Fruit fly (Drosophila melanogaster) whole organism, embryonic: Measurements from ENCODE around the gene SdicB.

Source experiments
- Atf-2 ChIP-seq: fragments of 200-800 bp; sonication (Bioruptor generic); optimal IDR thresholded peaks from 2 replicates; lab custom pipeline; 2016; ENCODE audit warnings: missing biosample characterization, missing genetic modification characterization
- BEAF-32 ChIP-seq: fragments of 200-800 bp; sonication (Bioruptor generic); optimal IDR thresholded peaks from 3 replicates; lab custom pipeline; 2017; ENCODE audit warnings: missing biosample characterization, missing genetic modification characterization, mild to moderate bottlenecking, moderate library complexity, missing genetic modification reagents
- CG10147 ChIP-seq: fragments of 200-800 bp; sonication (Bioruptor generic); optimal IDR thresholded peaks from 2 replicates; lab custom pipeline; 2019; ENCODE audit warnings: missing biosample characterization, mild to moderate bottlenecking, missing genetic modification characterization, moderate library complexity
- CG10321 ChIP-seq: fragments of 200-800 bp; sonication (Bioruptor generic); IDR thresholded peaks from 2 replicates; pipeline ENCODE4 v1.3.6; 2022; ENCODE audit warnings: missing biosample characterization, missing genetic modification characterization
- CG10366 ChIP-seq: fragments of 200-800 bp; sonication (Bioruptor generic); IDR thresholded peaks from 2 replicates; pipeline ENCODE4 v1.3.6; 2022; ENCODE audit warnings: missing biosample characterization, missing genetic modification characterization
- CG11723 ChIP-seq: fragments of 200-800 bp; sonication (Bioruptor generic); optimal IDR thresholded peaks from 2 replicates; lab custom pipeline; 2017; ENCODE audit warnings: missing biosample characterization, mild to moderate bottlenecking, missing genetic modification characterization
- CG12299 ChIP-seq: fragments of 200-800 bp; sonication (Bioruptor generic); optimal IDR thresholded peaks from 2 replicates; lab custom pipeline; 2018; ENCODE audit warnings: missing biosample characterization, mild to moderate bottlenecking, missing genetic modification characterization
- CG1233 ChIP-seq: fragments of 200-800 bp; sonication (Bioruptor generic); optimal IDR thresholded peaks from 4 replicates; lab custom pipeline; 2018; ENCODE audit warnings: missing biosample characterization, mild to moderate bottlenecking, missing genetic modification characterization
- CG14441 ChIP-seq: fragments of 200-800 bp; sonication (Bioruptor generic); IDR thresholded peaks from 2 replicates; pipeline ENCODE4 v1.3.6; 2022; ENCODE audit warnings: missing biosample characterization, missing genetic modification characterization
- CG15696 ChIP-seq: fragments of 200-800 bp; sonication (Bioruptor generic); optimal IDR thresholded peaks from 2 replicates; lab custom pipeline; 2019; ENCODE audit warnings: missing biosample characterization, mild to moderate bottlenecking, missing genetic modification characterization, moderate library complexity
- CG1602 ChIP-seq: fragments of 200-800 bp; sonication (Bioruptor generic); optimal IDR thresholded peaks from 3 replicates; lab custom pipeline; 2016; ENCODE audit warnings: missing biosample characterization, missing genetic modification characterization
- CG17385 ChIP-seq: fragments of 200-800 bp; sonication (Bioruptor generic); optimal IDR thresholded peaks from 3 replicates; lab custom pipeline; 2018; ENCODE audit warnings: missing biosample characterization, mild to moderate bottlenecking, missing genetic modification characterization
- CG2120 ChIP-seq: fragments of 200-800 bp; sonication (Bioruptor generic); optimal IDR thresholded peaks from 3 replicates; lab custom pipeline; 2016; ENCODE audit warnings: missing biosample characterization, missing genetic modification characterization
- CG31388 ChIP-seq: fragments of 200-800 bp; sonication (Bioruptor generic); optimal IDR thresholded peaks from 2 replicates; lab custom pipeline; 2016; ENCODE audit warnings: missing biosample characterization, missing genetic modification characterization
- CG32532 ChIP-seq: fragments of 200-800 bp; sonication (Bioruptor generic); IDR thresholded peaks from 2 replicates; pipeline ENCODE4 v1.3.6; 2022; ENCODE audit warnings: missing biosample characterization, missing genetic modification characterization
- CG33213 ChIP-seq: fragments of 200-800 bp; sonication (Bioruptor generic); optimal IDR thresholded peaks from 3 replicates; lab custom pipeline; 2016; ENCODE audit warnings: missing biosample characterization, missing genetic modification characterization
- CG3995 ChIP-seq: fragments of 200-800 bp; sonication (Bioruptor generic); optimal IDR thresholded peaks from 3 replicates; lab custom pipeline; 2016; ENCODE audit warnings: missing biosample characterization, missing genetic modification characterization
- CG6254 ChIP-seq: fragments of 200-800 bp; sonication (Bioruptor generic); optimal IDR thresholded peaks from 3 replicates; lab custom pipeline; 2017; ENCODE audit warnings: mild to moderate bottlenecking, missing biosample characterization, missing genetic modification reagents, missing genetic modification characterization
- CG6765 ChIP-seq: fragments of 200-800 bp; sonication (Bioruptor generic); optimal IDR thresholded peaks from 3 replicates; lab custom pipeline; 2017; ENCODE audit warnings: missing biosample characterization, mild to moderate bottlenecking, missing genetic modification characterization
- CG7963 ChIP-seq: fragments of 200-800 bp; sonication (Bioruptor generic); IDR thresholded peaks from 3 replicates; pipeline ENCODE4 v1.3.6; 2022; ENCODE audit warnings: missing biosample characterization, missing genetic modification characterization; ENCODE audit not compliant: partially characterized antibody
- CG7987 ChIP-seq: fragments of 200-800 bp; sonication (Bioruptor generic); optimal IDR thresholded peaks from 2 replicates; lab custom pipeline; 2018; ENCODE audit warnings: missing biosample characterization, mild to moderate bottlenecking, missing genetic modification characterization, moderate library complexity
- CG9817 ChIP-seq: fragments of 200-800 bp; sonication (Bioruptor generic); optimal IDR thresholded peaks from 2 replicates; lab custom pipeline; 2018; ENCODE audit warnings: missing biosample characterization, mild to moderate bottlenecking, missing genetic modification characterization, moderate library complexity
- CrebB ChIP-seq: fragments of 200-800 bp; sonication (Bioruptor generic); optimal IDR thresholded peaks from 3 replicates; lab custom pipeline; 2018; ENCODE audit warnings: missing biosample characterization, mild to moderate bottlenecking, missing genetic modification characterization
- Elba2 ChIP-seq: fragments of 200-800 bp; sonication (Bioruptor generic); optimal IDR thresholded peaks from 3 replicates; lab custom pipeline; 2016; ENCODE audit warnings: missing biosample characterization, missing genetic modification characterization
- HLH54F ChIP-seq: fragments of 200-800 bp; sonication (Bioruptor generic); optimal IDR thresholded peaks from 3 replicates; lab custom pipeline; 2016; ENCODE audit warnings: missing biosample characterization, missing genetic modification characterization
- Hsf ChIP-seq: fragments of 200-800 bp; sonication (Bioruptor generic); optimal IDR thresholded peaks from 3 replicates; lab custom pipeline; 2016; ENCODE audit warnings: missing biosample characterization, missing genetic modification characterization
- Neu2 ChIP-seq: fragments of 200-800 bp; sonication (Bioruptor generic); optimal IDR thresholded peaks from 3 replicates; lab custom pipeline; 2016; ENCODE audit warnings: missing biosample characterization, missing genetic modification characterization, borderline replicate concordance
- Ptx1 ChIP-seq: fragments of 200-800 bp; sonication (Bioruptor generic); IDR thresholded peaks from 2 replicates; pipeline ENCODE4 v1.3.6; 2022; ENCODE audit warnings: missing biosample characterization, missing genetic modification characterization
- Ssrp ChIP-seq: fragments of 200-800 bp; sonication (Bioruptor generic); optimal IDR thresholded peaks from 2 replicates; lab custom pipeline; 2018; ENCODE audit warnings: missing biosample characterization, mild to moderate bottlenecking, missing genetic modification characterization, moderate library complexity
- abd-A ChIP-seq: fragments of 200-800 bp; sonication (Bioruptor generic); optimal IDR thresholded peaks from 3 replicates; lab custom pipeline; 2019; ENCODE audit warnings: missing biosample characterization, mild to moderate bottlenecking, missing genetic modification characterization, moderate library complexity
- ase ChIP-seq: fragments of 200-800 bp; sonication (Bioruptor generic); IDR thresholded peaks from 3 replicates; pipeline ENCODE4 v1.3.6; 2022; ENCODE audit warnings: missing biosample characterization, missing genetic modification characterization
- ato ChIP-seq: fragments of 200-800 bp; sonication (Bioruptor generic); IDR thresholded peaks from 2 replicates; pipeline ENCODE4 v1.3.6; 2022; ENCODE audit warnings: missing biosample characterization, missing genetic modification characterization; ENCODE audit not compliant: partially characterized antibody
- bowl ChIP-seq: fragments of 200-800 bp; sonication (Bioruptor generic); IDR thresholded peaks from 2 replicates; pipeline ENCODE4 v1.3.6; 2022; ENCODE audit warnings: missing biosample characterization, missing genetic modification characterization
- ci ChIP-seq: fragments of 200-800 bp; sonication (Bioruptor generic); IDR thresholded peaks from 3 replicates; pipeline ENCODE4 v1.3.6; 2022; ENCODE audit warnings: missing biosample characterization, missing genetic modification characterization
- da ChIP-seq: fragments of 200-800 bp; sonication (Bioruptor generic); optimal IDR thresholded peaks from 2 replicates; lab custom pipeline; 2016; ENCODE audit warnings: missing biosample characterization, missing genetic modification characterization
- dan ChIP-seq: fragments of 200-800 bp; sonication (Bioruptor generic); IDR thresholded peaks from 2 replicates; pipeline ENCODE4 v1.3.6; 2022; ENCODE audit warnings: missing biosample characterization, missing genetic modification characterization
- dmrt99B ChIP-seq: fragments of 200-800 bp; sonication (Bioruptor generic); optimal IDR thresholded peaks from 2 replicates; lab custom pipeline; 2018; ENCODE audit warnings: missing biosample characterization, mild to moderate bottlenecking, missing genetic modification characterization, moderate library complexity
- fd102C ChIP-seq: fragments of 200-800 bp; sonication (Bioruptor generic); optimal IDR thresholded peaks from 2 replicates; lab custom pipeline; 2018; ENCODE audit warnings: missing biosample characterization, mild to moderate bottlenecking, missing genetic modification characterization, moderate library complexity
- fd64A ChIP-seq: fragments of 200-800 bp; sonication (Bioruptor generic); optimal IDR thresholded peaks from 3 replicates; lab custom pipeline; 2018; ENCODE audit warnings: missing biosample characterization, mild to moderate bottlenecking, missing genetic modification characterization
- h ChIP-seq: fragments of >200 bp; optimal IDR thresholded peaks from 2 replicates; lab custom pipeline; 2017
- pnt ChIP-seq: fragments of 200-800 bp; sonication (Bioruptor generic); optimal IDR thresholded peaks from 3 replicates; lab custom pipeline; 2016; ENCODE audit warnings: missing biosample characterization, missing genetic modification characterization
- scrt ChIP-seq: fragments of 200-800 bp; sonication (Bioruptor generic); optimal IDR thresholded peaks from 2 replicates; lab custom pipeline; 2018; ENCODE audit warnings: missing biosample characterization, mild to moderate bottlenecking, missing genetic modification characterization, moderate library complexity
- sens ChIP-seq: fragments of 200-800 bp; sonication (Bioruptor generic); peaks from one replicate; lab custom pipeline; 2016; ENCODE audit warnings: missing biosample characterization, missing genetic modification characterization
- sens-2 ChIP-seq: fragments of 200-800 bp; sonication (Bioruptor generic); IDR thresholded peaks from 2 replicates; pipeline ENCODE4 v1.3.6; 2022; ENCODE audit warnings: missing biosample characterization, missing genetic modification characterization
- sima ChIP-seq: fragments of 200-800 bp; sonication (Bioruptor generic); optimal IDR thresholded peaks from 2 replicates; lab custom pipeline; 2016; ENCODE audit warnings: missing biosample characterization, missing genetic modification characterization
- so ChIP-seq: fragments of 200-800 bp; sonication (Bioruptor generic); IDR thresholded peaks from 3 replicates; pipeline ENCODE4 v1.3.6; 2022; ENCODE audit warnings: missing biosample characterization, missing genetic modification characterization
- sob ChIP-seq: fragments of 200-800 bp; sonication (Bioruptor generic); IDR thresholded peaks from 2 replicates; pipeline ENCODE4 v1.3.6; 2022; ENCODE audit warnings: missing biosample characterization, missing genetic modification characterization
- tgo ChIP-seq: fragments of 200-800 bp; sonication (Bioruptor generic); IDR thresholded peaks from 3 replicates; pipeline ENCODE4 v1.3.6; 2022; ENCODE audit warnings: missing biosample characterization, missing genetic modification characterization
- twi ChIP-seq: fragments of 200-800 bp; optimal IDR thresholded peaks from 2 replicates; lab custom pipeline; 2019; ENCODE audit warnings: missing biosample characterization, mild to moderate bottlenecking, missing genetic modification characterization, moderate library complexity
- wor ChIP-seq: fragments of 200-800 bp; sonication (Bioruptor generic); IDR thresholded peaks from 2 replicates; pipeline ENCODE4 v1.3.6; 2022; ENCODE audit warnings: missing biosample characterization, missing genetic modification characterization
- zen2 ChIP-seq: fragments of 200-800 bp; sonication (Bioruptor generic); IDR thresholded peaks from 3 replicates; pipeline ENCODE4 v1.3.6; 2022; ENCODE audit warnings: missing biosample characterization, missing genetic modification characterization; ENCODE audit not compliant: partially characterized antibody

SdicB gene

dm6 chrX:20173464-20173995, 35.9 kb downstream of the SdicB start, which contains the start of gene AnxB10 (continued):
- TF ChIP-seq twi (tag; lab: Kevin White, UChicago) (no peak), da (no peak), h (no peak), CG9817 (no peak), tgo (peak; percentile 68), bowl (GFP tag; lab: Robert Waterston, UW) (peak; percentile 61; the same call in 1 of the 2 replicates), Elba2 (GFP tag; lab: Kevin White, UChicago) (no peak), zen2 (GFP tag; lab: Robert Waterston, UW) (no peak), CG2120 (GFP tag; lab: Kevin White, UChicago) (peak; percentile 40), CG10321 (no peak), Ssrp (tag; lab: Kevin White, UChicago) (peak; percentile 31), CG7987 (GFP tag; lab: Kevin White, UChicago) (no peak), CG15696 (no peak), Hsf (peak; percentile 62), CG6765 (peak; percentile 33), sens-2 (GFP tag; lab: Robert Waterston, UW) (no peak), Neu2 (GFP tag; lab: Kevin White, UChicago) (no peak), dan (GFP tag; lab: Robert Waterston, UW) (no peak), CG1233 (GFP tag; lab: Kevin White, UChicago) (peak; percentile 57), CG6254 (GFP tag; lab: Kevin White, UChicago) (peak; percentile 32), CG10366 (peak; percentile 12; the same call in 1 of the 2 replicates), CG1602 (peak; percentile 27), fd64A (no peak), CG31388 (GFP tag; lab: Kevin White, UChicago) (no peak), HLH54F (GFP tag; lab: Kevin White, UChicago) (peak; percentile 36), CG17385 (peak; percentile 39), CG33213 (no peak), CG32532 (GFP tag; lab: Robert Waterston, UW) (no peak; the same call in 1 of the 2 replicates), sens (peak; percentile 93), dmrt99B (tag; lab: Kevin White, UChicago) (peak; percentile 79), BEAF-32 (no peak), sob (GFP tag; lab: Robert Waterston, UW) (peak; percentile 56; the same call in 1 of the 2 replicates), Atf-2 (GFP tag; lab: Kevin White, UChicago) (peak; percentile 5), CG3995 (GFP tag; lab: Kevin White, UChicago) (peak; percentile 13), CrebB (tag; lab: Kevin White, UChicago) (no peak), wor (peak; percentile 29; the same call in 1 of the 2 replicates), sima (GFP tag; lab: Kevin White, UChicago) (no peak), Ptx1 (peak; percentile 69), CG11723 (GFP tag; lab: Kevin White, UChicago) (peak; percentile 26), so (GFP tag; lab: Robert Waterston, UW) (peak; percentile 51; the same call in 1 of the 3 replicates), abd-A (tag; lab: Kevin White, UChicago) (no peak), ato (GFP tag; lab: Robert Waterston, UW) (no peak), fd102C (GFP tag; lab: Kevin White, UChicago) (no peak), scrt (GFP tag; lab: Kevin White, UChicago) (peak; percentile 41), ase (no peak), CG10147 (GFP tag; lab: Kevin White, UChicago) (peak; percentile 74), CG7963 (GFP tag; lab: Robert Waterston, UW) (no peak), CG14441 (GFP tag; lab: Robert Waterston, UW) (peak; percentile 55; the same call in 1 of the 2 replicates), ci (GFP tag; lab: Robert Waterston, UW) (no peak), CG12299 (no peak), pnt (peak; percentile 25)
